Fruit fly (Drosophila melanogaster) whole organism, wandering third instar larva: Measurements from ENCODE around the gene NANS.

ENCODE experiments used
- Abd-B ChIP-seq: fragments of >200 bp; optimal IDR thresholded peaks from 2 replicates; lab custom pipeline; 2017; ENCODE audit warnings: missing biosample characterization, missing genetic modification characterization
- CG32264 ChIP-seq: fragments of 200-800 bp; sonication (Bioruptor generic); optimal IDR thresholded peaks from 2 replicates; lab custom pipeline; 2016; ENCODE audit warnings: missing biosample characterization, missing genetic modification characterization
- CG9705 ChIP-seq: fragments of 200-800 bp; sonication (Bioruptor generic); optimal IDR thresholded peaks from 2 replicates; lab custom pipeline; 2018; ENCODE audit warnings: missing biosample characterization, mild to moderate bottlenecking, missing genetic modification characterization
- Dif ChIP-seq: fragments of 200-275, 200-300 bp; sonication (Bioruptor generic); optimal IDR thresholded peaks from 2 replicates; lab custom pipeline; 2018; ENCODE audit warnings: missing biosample characterization, missing genetic modification characterization; ENCODE audit not compliant: partially characterized antibody
- GATAd ChIP-seq: sonication (Bioruptor generic); optimal IDR thresholded peaks from 2 replicates; lab custom pipeline; 2016; ENCODE audit warnings: missing biosample characterization, missing genetic modification characterization
- HLH106 ChIP-seq: fragments of 200-800 bp; optimal IDR thresholded peaks from 3 replicates; lab custom pipeline; 2019; ENCODE audit warnings: missing biosample characterization, mild to moderate bottlenecking, missing genetic modification characterization, moderate library complexity
- Hnf4 ChIP-seq: fragments of 200-800 bp; sonication (Bioruptor generic); optimal IDR thresholded peaks from 2 replicates; lab custom pipeline; 2016; ENCODE audit warnings: missing biosample characterization, mild to moderate bottlenecking, missing genetic modification characterization
- Hr78 ChIP-seq: fragments of >200 bp; optimal IDR thresholded peaks from 2 replicates; lab custom pipeline; 2017; ENCODE audit warnings: missing biosample characterization, missing genetic modification characterization
- Hr83 ChIP-seq: fragments of 200-300 bp; sonication (Bioruptor generic); optimal IDR thresholded peaks from 2 replicates; lab custom pipeline; 2016; ENCODE audit warnings: missing biosample characterization, mild to moderate bottlenecking, missing genetic modification characterization, moderate library complexity; ENCODE audit not compliant: poor library complexity, severe bottlenecking
- Jra ChIP-seq: sonication (Bioruptor generic); optimal IDR thresholded peaks from 2 replicates; lab custom pipeline; 2016; ENCODE audit warnings: missing biosample characterization, missing genetic modification characterization
- Myc ChIP-seq: fragments of >200 bp; optimal IDR thresholded peaks from 2 replicates; lab custom pipeline; 2017
- OdsH ChIP-seq: fragments of 200-800 bp; sonication (Bioruptor generic); optimal IDR thresholded peaks from 2 replicates; lab custom pipeline; 2016; ENCODE audit warnings: missing biosample characterization, mild to moderate bottlenecking, missing genetic modification characterization
- Rel ChIP-seq, 2 experiments: fragments of 200-800 bp; sonication (Bioruptor generic) in 1 of 2; optimal IDR thresholded peaks; 2 replicates in 1 of 2; 3 replicates in 1 of 2; lab custom pipeline; 2016 to 2019; ENCODE audit warnings: mild to moderate bottlenecking in 2 of 2, missing biosample characterization in 2 of 2, missing genetic modification characterization in 2 of 2, moderate library complexity in 1 of 2
- Sp1 ChIP-seq: fragments of 200-800 bp; sonication (Bioruptor generic); optimal IDR thresholded peaks from 3 replicates; lab custom pipeline; 2019; ENCODE audit warnings: missing biosample characterization, mild to moderate bottlenecking, missing genetic modification characterization, moderate library complexity
- br ChIP-seq: fragments of 200-800 bp; sonication (Bioruptor generic); optimal IDR thresholded peaks from 2 replicates; lab custom pipeline; 2016; ENCODE audit warnings: missing biosample characterization, missing genetic modification characterization
- brk ChIP-seq: fragments of 200-800 bp; sonication (Bioruptor generic); optimal IDR thresholded peaks from 2 replicates; lab custom pipeline; 2016; ENCODE audit warnings: missing biosample characterization, mild to moderate bottlenecking, missing genetic modification characterization
- dl ChIP-seq, 2 experiments: fragments of 175-275, 200-275 bp in 1 of 2; fragments of 200-275 bp in 1 of 2; sonication (Bioruptor generic); optimal IDR thresholded peaks; lab custom pipeline; 2018; ENCODE audit warnings: mild to moderate bottlenecking in 2 of 2, missing biosample characterization in 2 of 2, missing genetic modification characterization in 2 of 2, moderate library complexity in 2 of 2; ENCODE audit not compliant: partially characterized antibody in 2 of 2, insufficient read depth in 1 of 2
- dmrt93B ChIP-seq: fragments of 200-800 bp; sonication (Bioruptor generic); optimal IDR thresholded peaks from 2 replicates; lab custom pipeline; 2018; ENCODE audit warnings: missing biosample characterization, mild to moderate bottlenecking, missing genetic modification characterization
- dsf ChIP-seq: sonication (Bioruptor generic); optimal IDR thresholded peaks from 2 replicates; lab custom pipeline; 2016; ENCODE audit warnings: missing biosample characterization, missing genetic modification characterization, borderline replicate concordance
- ey ChIP-seq: fragments of 200-800 bp; sonication (Bioruptor generic); optimal IDR thresholded peaks from 2 replicates; lab custom pipeline; 2016; ENCODE audit warnings: missing biosample characterization, missing genetic modification characterization
- foxo ChIP-seq, 2 experiments: fragments of 200-800 bp; sonication (Bioruptor generic); optimal IDR thresholded peaks; 2 replicates in 1 of 2; 3 replicates in 1 of 2; lab custom pipeline; 2016 to 2017; ENCODE audit warnings: missing biosample characterization in 2 of 2, missing genetic modification characterization in 2 of 2
- fru ChIP-seq: fragments of 200-800 bp; sonication (Bioruptor generic); optimal IDR thresholded peaks from 3 replicates; lab custom pipeline; 2016; ENCODE audit warnings: missing biosample characterization, mild to moderate bottlenecking, missing genetic modification characterization
- h ChIP-seq: fragments of 200-800 bp; sonication (Bioruptor generic); optimal IDR thresholded peaks from 3 replicates; lab custom pipeline; 2016; ENCODE audit warnings: missing biosample characterization, mild to moderate bottlenecking, missing genetic modification characterization
- jim ChIP-seq: fragments of 175-275, 200-325 bp; sonication (Bioruptor generic); optimal IDR thresholded peaks from 2 replicates; lab custom pipeline; 2016; ENCODE audit warnings: missing biosample characterization, mild to moderate bottlenecking, missing genetic modification characterization
- lola ChIP-seq: fragments of >200 bp; optimal IDR thresholded peaks from 2 replicates; lab custom pipeline; 2017; ENCODE audit warnings: missing biosample characterization, missing genetic modification characterization
- pan ChIP-seq: fragments of >200 bp; optimal IDR thresholded peaks from 2 replicates; lab custom pipeline; 2017
- psq ChIP-seq: fragments of 200-800 bp; sonication (Bioruptor generic); optimal IDR thresholded peaks from 3 replicates; lab custom pipeline; 2017; ENCODE audit warnings: missing biosample characterization, mild to moderate bottlenecking, missing genetic modification characterization, moderate library complexity
- sage ChIP-seq: fragments of 200-800 bp; sonication (Bioruptor generic); optimal IDR thresholded peaks from 2 replicates; lab custom pipeline; 2016; ENCODE audit warnings: missing biosample characterization, mild to moderate bottlenecking, missing genetic modification characterization
- sv ChIP-seq: fragments of 200-800 bp; sonication (Bioruptor generic); optimal IDR thresholded peaks from 3 replicates; lab custom pipeline; 2016; ENCODE audit warnings: missing biosample characterization, missing genetic modification characterization
- tai ChIP-seq: sonication (Bioruptor generic); optimal IDR thresholded peaks from 2 replicates; lab custom pipeline; 2016; ENCODE audit warnings: missing biosample characterization, missing genetic modification characterization
- usp ChIP-seq: fragments of >200 bp; optimal IDR thresholded peaks from 2 replicates; lab custom pipeline; 2017; ENCODE audit warnings: missing biosample characterization, missing genetic modification characterization
- woc ChIP-seq: sonication (Bioruptor generic); optimal IDR thresholded peaks from 2 replicates; lab custom pipeline; 2016; ENCODE audit warnings: missing biosample characterization, mild to moderate bottlenecking, missing genetic modification characterization

Gene NANS

DNA sequence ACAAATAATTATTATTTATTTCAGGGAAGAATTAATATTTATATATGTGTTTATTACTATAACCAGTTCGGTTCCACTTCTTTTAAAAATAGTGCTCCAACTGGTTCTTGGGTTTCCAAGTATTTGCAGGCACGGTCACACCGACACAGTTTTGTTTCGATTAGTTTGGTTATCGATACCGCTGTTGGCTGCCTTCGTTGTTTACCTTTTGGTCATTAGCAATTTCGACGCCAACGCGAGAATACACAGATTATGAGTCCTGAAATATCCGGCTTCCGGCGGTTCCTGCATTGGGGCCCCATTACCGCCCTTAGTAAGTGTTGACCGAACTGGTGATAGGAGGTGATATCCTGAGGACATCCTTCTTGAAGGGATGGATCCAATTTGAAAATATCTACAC lies 18.2 kb upstream of the NANS start, which contains the start of gene CG5196:
Gene CG5196 (plus strand): TSS at position 157 of the 400 bp plus-strand sequence.
- TF ChIP-seq Rel (GFP tag; optimal IDR thresholded peaks at IDR 0.05; lab: Kevin White, UChicago) (no peak), Rel (tag; optimal IDR thresholded peaks at IDR 0.05; lab: Kevin White, UChicago) (peak; percentile 27), dsf (GFP tag; lab: Kevin White, UChicago) (no peak), pan (lab: Kevin White, UChicago) (no peak), Sp1 (GFP tag; lab: Kevin White, UChicago) (peak; percentile 22), HLH106 (tag; lab: Kevin White, UChicago) (peak; percentile 7), Jra (no peak), dl (GFP tag; optimal IDR thresholded peaks at IDR 0.05; lab: Kevin White, UChicago; ENCODE audit: insufficient read depth in 1 of 2, partially characterized antibody in 2 of 2) (no peak), GATAd (GFP tag; lab: Kevin White, UChicago) (no peak), fru (GFP tag; lab: Kevin White, UChicago) (peak; percentile 17), CG9705 (GFP tag; lab: Kevin White, UChicago) (no peak), CG32264 (GFP tag; lab: Kevin White, UChicago) (no peak)

DNA sequence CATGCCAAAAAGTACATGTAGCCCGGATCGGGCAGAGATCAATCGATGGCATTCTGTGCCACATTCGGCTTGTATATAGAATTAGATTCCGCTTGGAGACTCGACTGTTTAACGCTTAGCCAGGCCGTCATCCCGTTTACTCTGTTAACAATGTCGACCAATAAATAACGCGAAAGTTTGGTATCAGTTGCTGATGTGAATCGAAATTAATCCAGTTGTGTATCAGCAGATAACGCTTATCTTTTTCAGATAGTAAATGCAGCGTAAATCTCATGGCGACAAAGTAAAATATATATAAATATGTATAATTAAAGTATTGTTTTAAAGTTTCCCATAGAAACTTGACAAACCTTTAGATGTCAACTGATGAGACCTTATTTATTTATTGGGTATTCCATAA lies 14.9 kb upstream of the NANS start:
- TF ChIP-seq h (GFP tag; lab: Kevin White, UChicago) (no peak), OdsH (GFP tag; lab: Kevin White, UChicago) (no peak), tai (no peak), usp (GFP tag; lab: Kevin White, UChicago) (no peak), jim (GFP tag; lab: Kevin White, UChicago) (no peak), Hr83 (GFP tag; lab: Kevin White, UChicago) (no peak), Jra (no peak), Sp1 (GFP tag; lab: Kevin White, UChicago) (no peak), pan (lab: Kevin White, UChicago) (no peak), br (GFP tag; lab: Kevin White, UChicago) (no peak), Hr78 (GFP tag; lab: Kevin White, UChicago) (no peak)

DNA sequence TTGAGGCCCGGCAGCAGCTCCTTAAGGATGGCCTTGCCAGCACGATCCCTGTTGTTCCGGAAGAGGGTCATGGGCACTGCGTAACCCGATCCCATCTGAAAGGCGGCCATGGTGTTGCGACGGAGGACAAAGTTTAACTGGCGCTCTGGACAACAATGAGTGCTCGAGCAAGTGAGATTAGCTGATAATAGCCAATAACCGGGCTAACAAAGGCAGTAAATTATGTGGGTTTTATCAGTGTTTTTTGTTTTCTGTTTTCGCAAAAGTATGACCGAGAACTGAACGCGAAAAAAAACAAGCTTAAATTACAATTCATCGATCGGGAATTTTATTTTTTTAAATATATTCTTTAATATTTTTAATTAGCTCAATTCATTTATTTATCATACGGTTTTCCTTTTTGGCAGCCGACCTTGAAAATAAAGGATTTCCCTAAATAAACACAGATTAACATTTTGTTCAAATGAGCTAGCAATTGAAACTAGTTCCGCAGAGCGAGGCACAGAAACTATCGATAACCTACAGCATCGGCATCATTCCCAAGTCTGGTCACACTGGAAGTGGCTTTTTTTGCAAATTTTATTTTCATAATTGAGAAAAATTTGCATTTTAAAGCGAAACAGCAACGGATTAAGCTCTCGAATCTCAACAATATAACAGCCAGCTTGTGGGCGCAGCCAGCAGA lies 13.0 kb upstream of the NANS start, which contains the start of the genes Dip-C and pps:
Gene Dip-C (minus strand): TSS at position 486 of the 685 bp plus-strand sequence.
Gene pps (plus strand): TSS at position 555 of the 685 bp plus-strand sequence.
- TF ChIP-seq Rel (GFP tag; optimal IDR thresholded peaks at IDR 0.05; lab: Kevin White, UChicago) (no peak), Rel (tag; optimal IDR thresholded peaks at IDR 0.05; lab: Kevin White, UChicago) (peak; percentile 83), Hnf4 (GFP tag; lab: Kevin White, UChicago) (no peak), Dif (GFP tag; lab: Kevin White, UChicago) (no peak), dmrt93B (GFP tag; lab: Kevin White, UChicago) (no peak), tai (no peak), psq (peak; percentile 4), woc (GFP tag; lab: Kevin White, UChicago) (no peak), Abd-B (GFP tag; lab: Kevin White, UChicago) (no peak), dl (GFP tag; optimal IDR thresholded peaks at IDR 0.05; lab: Kevin White, UChicago; ENCODE audit: insufficient read depth in 1 of 2, partially characterized antibody in 2 of 2) (no peak), ey (no peak), brk (GFP tag; lab: Kevin White, UChicago) (no peak), br (GFP tag; lab: Kevin White, UChicago) (no peak), Sp1 (GFP tag; lab: Kevin White, UChicago) (peak; percentile 26), lola (GFP tag; lab: Kevin White, UChicago) (no peak), jim (GFP tag; lab: Kevin White, UChicago) (no peak), Hr78 (GFP tag; lab: Kevin White, UChicago) (no peak), sage (GFP tag; lab: Kevin White, UChicago) (no peak), CG32264 (GFP tag; lab: Kevin White, UChicago) (no peak), Myc (lab: Kevin White, UChicago) (no peak), foxo (GFP tag; optimal IDR thresholded peaks at IDR 0.05; lab: Kevin White, UChicago) (no peak), sv (GFP tag; lab: Kevin White, UChicago) (no peak), CG9705 (GFP tag; lab: Kevin White, UChicago) (no peak), usp (GFP tag; lab: Kevin White, UChicago) (no peak), h (GFP tag; lab: Kevin White, UChicago) (no peak), HLH106 (tag; lab: Kevin White, UChicago) (no peak)
